Worm (Caenorhabditis elegans): ENCODE measurements around the gene emb-8.

Gene emb-8

DNA sequence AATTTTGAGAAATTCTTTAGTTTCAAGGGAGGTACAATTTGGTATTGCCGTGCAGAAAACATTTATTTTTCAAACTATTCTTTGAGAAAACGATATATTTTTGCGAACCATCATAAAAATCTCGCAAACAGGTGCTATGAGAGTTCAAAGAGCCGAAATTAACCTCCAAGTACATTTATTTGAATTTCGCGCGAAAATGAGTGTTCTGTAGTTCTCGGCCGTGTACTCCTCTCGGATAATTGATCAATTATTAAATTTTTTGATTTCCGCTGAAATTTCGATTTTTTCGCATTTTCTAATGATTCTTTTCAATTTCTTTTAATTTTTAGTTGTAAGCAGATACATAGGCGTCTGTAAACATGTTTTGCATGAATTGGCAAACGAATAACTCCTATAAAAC, 9.3 kb downstream of the emb-8 start (continued):
- no peak for TF ChIP-seq fos-1 (tag; optimal IDR thresholded peaks at IDR 0.05)
- no peak for TF ChIP-seq elt-3 (tag; optimal IDR thresholded peaks at IDR 0.05)
- TF ChIP-seq lin-13 (GFP tag; optimal IDR thresholded peaks at IDR 0.05): no peak
- TF ChIP-seq mdl-1 (tag; optimal IDR thresholded peaks at IDR 0.05): no peak
- TF ChIP-seq nhr-11 (tag; optimal IDR thresholded peaks at IDR 0.05): no peak
- no peak for TF ChIP-seq nhr-12 (tag; optimal IDR thresholded peaks at IDR 0.05)
- TF ChIP-seq C34F6.9 (tag; optimal IDR thresholded peaks at IDR 0.05): no peak
- no peak for TF ChIP-seq skn-1 (tag; optimal IDR thresholded peaks at IDR 0.05)
- no peak for TF ChIP-seq snpc-4 (tag; optimal IDR thresholded peaks at IDR 0.05)
- TF ChIP-seq zag-1 (tag; optimal IDR thresholded peaks at IDR 0.05): no peak

DNA sequence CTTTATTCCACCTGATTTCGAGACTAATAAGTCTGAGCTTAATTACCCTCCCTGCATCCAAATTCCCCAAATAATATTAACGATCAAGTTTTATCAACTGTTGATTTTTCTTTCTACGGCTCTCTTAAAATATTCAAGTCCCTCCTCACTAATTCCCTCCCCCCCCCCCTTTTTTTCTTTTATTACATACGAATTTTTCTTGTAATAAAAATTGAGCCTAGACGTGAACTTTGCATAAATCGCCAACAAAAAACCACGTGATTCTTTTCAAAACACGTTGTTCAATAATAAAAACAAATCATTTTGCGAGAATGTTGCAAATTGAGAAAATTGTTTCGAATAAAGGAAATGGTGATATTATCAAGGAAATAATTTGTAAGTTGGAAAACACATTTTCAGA, 11.1 kb downstream of the emb-8 start, which contains the start of gene K10D2.8:
K10D2.8 (plus strand) TSS at position 301 of the 400 bp plus-strand sequence.
- TF ChIP-seq egl-27 (tag; optimal IDR thresholded peaks at IDR 0.05): no peak
- TF ChIP-seq R02D3.7 (tag; optimal IDR thresholded peaks at IDR 0.05): no peak
- TF ChIP-seq aly-2 (tag; optimal IDR thresholded peaks at IDR 0.05): no peak
- no peak for TF ChIP-seq dmd-4 (tag; optimal IDR thresholded peaks at IDR 0.05)
- no peak for TF ChIP-seq peb-1 (tag; optimal IDR thresholded peaks at IDR 0.05)
- no peak for TF ChIP-seq nhr-21 (tag; optimal IDR thresholded peaks at IDR 0.05)
- no peak for TF ChIP-seq nhr-77 (tag; optimal IDR thresholded peaks at IDR 0.05)
- TF ChIP-seq lin-13 (GFP tag; optimal IDR thresholded peaks at IDR 0.05): no peak
- TF ChIP-seq nhr-6 (tag; optimal IDR thresholded peaks at IDR 0.05): no peak
- TF ChIP-seq nhr-25 (tag; optimal IDR thresholded peaks at IDR 0.05): no peak
- TF ChIP-seq unc-55 (GFP tag; optimal IDR thresholded peaks at IDR 0.05): no peak
- TF ChIP-seq ztf-1 (GFP tag; conservative IDR thresholded peaks at IDR 0.05): no peak

- TF ChIP-seq skn-1 (tag; optimal IDR thresholded peaks at IDR 0.05) (no peak), nhr-237 (tag; optimal IDR thresholded peaks at IDR 0.05) (no peak), nhr-10 (tag; optimal IDR thresholded peaks at IDR 0.05) (no peak), nhr-129 (tag; optimal IDR thresholded peaks at IDR 0.05) (no peak), ztf-11 (tag; optimal IDR thresholded peaks at IDR 0.05) (no peak), lin-11 (tag; optimal IDR thresholded peaks at IDR 0.05) (no peak), unc-55 (GFP tag; optimal IDR thresholded peaks at IDR 0.05) (no peak), sma-9 (GFP tag; optimal IDR thresholded peaks at IDR 0.05) (no peak), sma-9 (tag; optimal IDR thresholded peaks at IDR 0.05) (no peak), ama-1 (optimal IDR thresholded peaks at IDR 0.05) (no peak), nhr-6 (tag; optimal IDR thresholded peaks at IDR 0.05) (no peak), gmeb-1 (tag; optimal IDR thresholded peaks at IDR 0.05) (no peak)
These were observed 13.9 kb downstream of the emb-8 start, which contains the start of gene pup-2 for ce11 chrIII:5185620-5186019. pup-2 (plus strand) TSS chrIII:5185920.

DNA sequence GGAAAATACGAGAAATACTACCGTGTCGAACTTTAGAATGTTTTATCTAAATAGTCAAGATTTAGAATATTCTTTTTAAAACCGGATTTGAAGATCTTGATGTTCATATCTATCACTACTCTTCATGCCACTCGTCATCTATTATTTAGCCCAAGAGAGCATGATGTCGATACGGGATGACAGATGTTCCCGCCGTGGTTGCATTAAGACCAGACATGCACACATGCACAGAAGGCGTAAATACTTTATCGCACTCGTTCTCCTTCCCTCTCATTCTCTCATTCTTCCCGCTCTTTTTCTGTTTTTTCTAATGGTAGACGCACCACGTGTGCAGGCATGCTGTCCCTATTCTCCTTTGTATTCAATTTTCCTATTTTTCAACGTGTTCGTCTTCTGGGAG, 16.1 kb downstream of the emb-8 start:
- TF ChIP-seq blmp-1 (tag; optimal IDR thresholded peaks at IDR 0.05; ENCODE audit: insufficient read depth) (no peak), unc-55 (GFP tag; optimal IDR thresholded peaks at IDR 0.05) (peak; percentile 3), fos-1 (tag; optimal IDR thresholded peaks at IDR 0.05) (no peak), R02D3.7 (tag; optimal IDR thresholded peaks at IDR 0.05) (no peak), nhr-12 (tag; optimal IDR thresholded peaks at IDR 0.05) (no peak), snpc-4 (tag; optimal IDR thresholded peaks at IDR 0.05) (no peak), nhr-21 (tag; optimal IDR thresholded peaks at IDR 0.05) (no peak), dmd-4 (tag; optimal IDR thresholded peaks at IDR 0.05) (no peak), nhr-129 (tag; optimal IDR thresholded peaks at IDR 0.05) (peak; percentile 36)

DNA sequence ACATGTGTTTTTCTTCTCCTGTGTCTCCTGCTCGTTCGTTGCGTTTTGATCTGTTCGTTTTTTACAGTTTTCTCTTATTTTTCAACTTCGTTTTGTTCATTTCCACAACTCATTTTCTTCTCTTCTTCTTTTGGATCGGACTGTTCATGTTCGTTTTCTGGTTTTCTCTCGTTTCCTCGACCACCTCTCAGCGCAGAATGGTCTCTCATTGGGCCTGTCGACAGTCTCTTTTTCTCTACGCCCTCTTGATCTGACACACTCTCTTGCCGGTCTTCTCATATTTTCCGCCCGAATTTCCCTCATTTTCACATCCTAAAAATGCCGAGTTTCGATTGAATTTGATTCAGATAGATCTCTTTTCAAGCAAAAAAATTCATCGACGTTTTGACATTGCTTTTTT, 17.8 kb downstream of the emb-8 start:
- TF ChIP-seq nhr-12 (tag; optimal IDR thresholded peaks at IDR 0.05): no peak
- no peak for TF ChIP-seq crh-2 (tag; optimal IDR thresholded peaks at IDR 0.05)
- TF ChIP-seq unc-62 (GFP tag; optimal IDR thresholded peaks at IDR 0.05): no peak
- TF ChIP-seq sem-4 (tag; optimal IDR thresholded peaks at IDR 0.05): no peak
- no peak for TF ChIP-seq ztf-11 (tag; optimal IDR thresholded peaks at IDR 0.05)

ce11 chrIII:5181217-5181616, 18.3 kb downstream of the emb-8 start:
- TF ChIP-seq snpc-4 (tag; optimal IDR thresholded peaks at IDR 0.05): no peak
- no peak for TF ChIP-seq mdl-1 (tag; optimal IDR thresholded peaks at IDR 0.05)
- TF ChIP-seq fos-1 (tag; optimal IDR thresholded peaks at IDR 0.05): peak; percentile 22
- no peak for TF ChIP-seq lin-13 (GFP tag; optimal IDR thresholded peaks at IDR 0.05)
- TF ChIP-seq nhr-129 (tag; optimal IDR thresholded peaks at IDR 0.05): peak; percentile 42
